Worm (Caenorhabditis elegans): ENCODE results near the gene C54F6.12.

The C54F6.12 gene

DNA sequence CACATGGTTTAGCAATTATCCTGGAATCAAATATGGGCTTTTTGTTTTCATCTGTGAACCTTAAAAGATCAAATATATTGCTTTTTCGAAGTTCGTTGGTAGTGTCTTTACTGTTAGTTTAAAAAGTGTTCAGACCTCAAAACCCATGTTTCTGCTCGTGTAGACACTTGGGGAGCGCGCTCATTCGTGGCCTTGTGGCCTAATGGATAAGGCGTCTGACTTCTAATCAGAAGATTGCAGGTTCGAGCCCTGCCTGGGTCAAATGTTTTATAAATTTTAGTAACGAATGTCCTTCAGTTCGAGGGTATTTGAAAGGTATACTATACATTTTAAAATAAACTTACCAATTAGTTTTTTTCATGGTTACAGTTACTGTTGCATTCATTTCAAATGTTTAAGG lies 31.7 kb downstream of the C54F6.12 start:
- TF ChIP-seq dao-5 (tag; optimal IDR thresholded peaks at IDR 0.05) (no peak), him-1 (tag; optimal IDR thresholded peaks at IDR 0.05) (no peak), W03F9.2 (tag; optimal IDR thresholded peaks at IDR 0.05) (no peak)

DNA sequence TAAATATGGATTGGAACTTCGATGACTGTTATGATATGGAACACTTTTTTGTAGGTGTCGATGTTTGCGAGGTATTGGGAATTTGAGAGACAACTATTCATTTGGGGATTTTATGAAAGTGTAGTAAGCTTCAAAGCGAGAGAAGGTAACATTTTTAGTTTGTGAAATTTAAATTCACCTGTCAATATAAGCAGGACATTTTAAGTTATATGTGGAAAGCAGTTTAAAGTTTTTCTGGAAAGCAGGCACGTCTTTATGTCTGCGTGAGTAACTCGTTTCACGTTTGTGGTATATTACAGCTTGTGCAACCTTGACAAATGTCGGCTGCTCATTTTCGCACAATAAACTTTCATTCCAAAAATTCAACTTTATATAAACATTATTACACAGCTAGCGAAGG lies 33.6 kb downstream of the C54F6.12 start, which contains the start of gene srh-229:
Gene srh-229 (minus strand): TSS at position 101 of the 400 bp plus-strand sequence.
- no peak for TF ChIP-seq W03F9.2 (tag; optimal IDR thresholded peaks at IDR 0.05)
- TF ChIP-seq him-1 (tag; optimal IDR thresholded peaks at IDR 0.05), result no peak
- no peak for TF ChIP-seq dao-5 (tag; optimal IDR thresholded peaks at IDR 0.05)

DNA sequence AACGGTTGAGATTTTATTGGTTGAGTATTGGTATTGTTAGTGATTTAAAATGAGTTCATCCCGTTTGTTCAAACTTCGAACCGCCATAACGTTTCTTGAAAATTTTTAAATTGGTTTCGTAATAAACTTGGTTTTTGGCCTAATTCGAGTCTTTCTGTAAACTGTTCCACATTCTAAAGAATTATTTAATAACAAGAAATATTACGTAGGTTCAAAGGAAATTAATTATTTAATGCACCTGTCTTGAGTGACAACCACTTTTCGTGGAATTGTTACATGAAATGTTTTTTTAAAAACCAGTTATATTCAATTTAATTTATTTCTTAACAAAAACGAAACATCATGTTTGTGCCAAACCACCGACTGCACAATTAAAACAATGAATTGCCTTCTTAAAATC lies 36.7 kb downstream of the C54F6.12 start:
- no peak for TF ChIP-seq him-1 (tag; optimal IDR thresholded peaks at IDR 0.05)
- no peak for TF ChIP-seq W03F9.2 (tag; optimal IDR thresholded peaks at IDR 0.05)
- no peak for TF ChIP-seq dao-5 (tag; optimal IDR thresholded peaks at IDR 0.05)

DNA sequence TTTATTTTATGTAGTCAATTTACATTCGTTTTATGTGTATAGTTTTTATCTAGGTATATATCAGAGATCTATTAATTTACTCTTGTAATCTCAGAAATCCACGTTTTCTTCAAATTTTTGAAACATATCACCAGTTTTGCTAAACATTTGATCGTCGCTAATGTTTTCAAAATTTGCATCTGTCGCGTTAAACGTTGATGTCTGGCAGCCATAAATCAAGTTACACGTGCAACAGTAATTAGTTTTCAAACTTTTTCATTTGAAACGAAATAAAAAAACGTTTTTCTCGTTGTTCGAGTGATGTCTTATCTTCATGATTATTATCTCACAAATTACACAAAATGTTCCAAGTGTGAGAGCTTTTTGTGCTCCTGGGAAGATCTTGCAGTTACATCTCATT lies 40.5 kb downstream of the C54F6.12 start, which contains the start of gene srh-79:
Gene srh-79 (plus strand): TSS at position 301 of the 400 bp plus-strand sequence.
- TF ChIP-seq W03F9.2 (tag; optimal IDR thresholded peaks at IDR 0.05) (no peak), dao-5 (tag; optimal IDR thresholded peaks at IDR 0.05) (no peak), him-1 (tag; optimal IDR thresholded peaks at IDR 0.05) (no peak)

ce11 chrV:7495189-7495588 lies 42.7 kb downstream of the C54F6.12 start, which contains the start of gene srbc-11:
srbc-11 (minus strand) TSS chrV:7495289.
- TF ChIP-seq dao-5 (tag; optimal IDR thresholded peaks at IDR 0.05) (no peak), W03F9.2 (tag; optimal IDR thresholded peaks at IDR 0.05) (no peak), him-1 (tag; optimal IDR thresholded peaks at IDR 0.05) (no peak)

- no peak for TF ChIP-seq W03F9.2 (tag; optimal IDR thresholded peaks at IDR 0.05)
- TF ChIP-seq dao-5 (tag; optimal IDR thresholded peaks at IDR 0.05), result no peak
Measured at ce11 chrV:7492924-7493323, 45.0 kb downstream of the C54F6.12 start, which contains the start of gene srbc-10. srbc-10 (minus strand) TSS chrV:7493024.

DNA sequence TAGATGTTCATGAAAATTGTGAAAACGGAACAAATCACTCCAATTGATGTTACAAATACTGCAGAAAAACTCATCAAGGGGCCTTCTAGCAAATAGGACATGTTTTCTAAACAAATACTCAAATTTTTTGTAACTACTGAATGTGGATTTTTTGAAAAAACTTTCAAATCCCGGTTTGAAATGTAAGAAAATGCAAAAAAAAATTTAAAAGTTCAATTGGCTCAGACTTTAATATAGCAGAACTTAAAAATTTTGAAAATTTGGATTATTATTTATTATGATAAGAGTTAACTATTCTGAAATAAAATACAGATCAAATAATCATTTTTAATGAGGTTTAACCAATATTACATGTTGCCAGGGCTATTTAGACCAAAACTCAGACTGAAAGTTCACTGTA lies 47.6 kb downstream of the C54F6.12 start, which contains the start of gene srbc-9:
Gene srbc-9 (minus strand): TSS at position 101 of the 400 bp plus-strand sequence.
- TF ChIP-seq dao-5 (tag; optimal IDR thresholded peaks at IDR 0.05), result no peak
- no peak for TF ChIP-seq him-1 (tag; optimal IDR thresholded peaks at IDR 0.05)
- no peak for TF ChIP-seq W03F9.2 (tag; optimal IDR thresholded peaks at IDR 0.05)

ce11 chrV:7487518-7487917 lies 50.4 kb downstream of the C54F6.12 start, which contains the start of gene srbc-7:
srbc-7 (minus strand) TSS chrV:7487618.
- TF ChIP-seq W03F9.2 (tag; optimal IDR thresholded peaks at IDR 0.05), result no peak
- TF ChIP-seq dao-5 (tag; optimal IDR thresholded peaks at IDR 0.05), result no peak
- no peak for TF ChIP-seq him-1 (tag; optimal IDR thresholded peaks at IDR 0.05)
